Fruit fly (Drosophila melanogaster) whole organism, pupa: ENCODE measurements around the gene isoQC.

Source experiments
- CG12605 ChIP-seq: fragments of 200-800 bp; sonication (Bioruptor generic); IDR thresholded peaks from 2 replicates; pipeline ENCODE4 v1.3.6; 2022; ENCODE audit warnings: missing biosample characterization, missing genetic modification characterization
- CG32121 ChIP-seq: fragments of 200-800 bp; sonication (Bioruptor generic); IDR thresholded peaks from 2 replicates; pipeline ENCODE4 v1.3.6; 2022; ENCODE audit warnings: missing biosample characterization, missing genetic modification characterization
- D1 ChIP-seq: fragments of 200-800 bp; sonication (Bioruptor generic); optimal IDR thresholded peaks from 2 replicates; lab custom pipeline; 2018; ENCODE audit warnings: missing biosample characterization, mild to moderate bottlenecking, missing genetic modification characterization, moderate library complexity
- Ets98B ChIP-seq: fragments of 200-800 bp; sonication (Bioruptor generic); IDR thresholded peaks from 2 replicates; pipeline ENCODE4 v1.3.6; 2022; ENCODE audit warnings: missing biosample characterization, missing genetic modification characterization
- rn ChIP-seq: fragments of 200-800 bp; sonication (Bioruptor generic); IDR thresholded peaks from 2 replicates; pipeline ENCODE4 v1.3.6; 2022; ENCODE audit warnings: missing biosample characterization, missing genetic modification characterization

- no peak for TF ChIP-seq rn (GFP tag; lab: Robert Waterston, UW)
- TF ChIP-seq CG12605 (GFP tag; lab: Robert Waterston, UW) = no peak
- no peak for TF ChIP-seq CG32121 (GFP tag; lab: Robert Waterston, UW)
- no peak for TF ChIP-seq Ets98B (GFP tag; lab: Robert Waterston, UW)
- TF ChIP-seq D1 (tag; lab: Kevin White, UChicago) = no peak
Observed at dm6 chr3L:20518805-20519503, 44.7 kb downstream of the isoQC start, which contains the start of gene BNIP3.
